Fruit fly (Drosophila melanogaster) Kc167 (cell line): ENCODE measurements around the gene Glut4EF.

Experiments
- Myc ChIP-seq: fragments of >200 bp; optimal IDR thresholded peaks from 2 replicates; lab custom pipeline; 2017; ENCODE audit warnings: missing external identifiers
- Sin3A ChIP-seq: fragments of >200 bp; optimal IDR thresholded peaks from 2 replicates; lab custom pipeline; 2018; ENCODE audit warnings: missing external identifiers
- h ChIP-seq: fragments of >200 bp; optimal IDR thresholded peaks from 3 replicates; lab custom pipeline; 2018; ENCODE audit warnings: missing external identifiers
- insv ChIP-seq: fragments of >200 bp; optimal IDR thresholded peaks from 3 replicates; lab custom pipeline; 2018; ENCODE audit warnings: missing external identifiers
- psq ChIP-seq: fragments of >200 bp; optimal IDR thresholded peaks from 2 replicates; lab custom pipeline; 2017; ENCODE audit warnings: missing external identifiers
- ttk ChIP-seq: sonication (Bioruptor generic); optimal IDR thresholded peaks from 2 replicates; lab custom pipeline; 2017; ENCODE audit warnings: missing external identifiers

Glut4EF gene

DNA sequence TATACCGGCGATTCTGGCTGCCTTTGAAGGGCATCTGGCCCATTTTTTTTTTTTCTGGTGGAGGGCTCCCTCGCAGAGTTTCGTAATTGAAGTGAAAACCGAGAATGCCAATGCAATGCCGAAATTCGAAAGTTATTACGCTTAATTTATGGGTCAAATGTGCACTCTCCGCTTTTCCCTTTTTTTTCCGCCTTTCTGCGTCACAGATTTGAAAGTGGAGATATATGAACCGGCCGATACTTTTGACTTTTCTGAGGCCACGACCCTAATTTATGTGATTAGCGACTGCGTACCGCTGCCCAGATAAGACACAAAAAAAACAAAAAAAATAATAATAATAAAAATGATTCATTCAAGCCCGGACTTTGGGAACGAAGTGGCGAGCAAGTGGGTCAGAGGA is 23.1 kb downstream of the Glut4EF start:
- TF ChIP-seq psq = no peak
- no peak for TF ChIP-seq Sin3A (lab: Kevin White, UChicago)
- no peak for TF ChIP-seq insv (lab: Kevin White, UChicago)
- TF ChIP-seq h (lab: Kevin White, UChicago) = no peak
- TF ChIP-seq ttk (lab: Kevin White, UChicago) = no peak
- TF ChIP-seq Myc (lab: Kevin White, UChicago) = no peak

DNA sequence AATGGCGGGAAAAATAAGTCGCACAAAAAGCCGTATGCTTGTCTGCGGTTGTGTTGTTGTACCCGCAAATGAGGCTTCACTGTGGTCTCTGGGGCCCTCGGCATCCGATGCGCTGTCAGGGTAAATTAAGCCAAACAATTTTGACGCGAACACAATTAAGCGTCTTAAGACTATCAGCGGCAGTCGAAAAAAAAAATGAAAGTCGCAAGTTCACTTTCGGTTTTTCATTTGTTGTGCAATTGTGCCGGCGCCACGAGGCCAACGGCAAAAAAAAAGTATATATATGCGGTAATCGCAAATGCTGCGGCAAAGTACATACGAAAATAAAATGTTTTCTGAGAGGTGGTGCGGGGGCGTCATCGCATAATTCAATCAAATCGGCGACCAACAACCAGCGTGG is 28.4 kb downstream of the Glut4EF start:
- TF ChIP-seq ttk (lab: Kevin White, UChicago) (no peak), Sin3A (lab: Kevin White, UChicago) (no peak), h (lab: Kevin White, UChicago) (no peak), insv (lab: Kevin White, UChicago) (no peak), psq (no peak), Myc (lab: Kevin White, UChicago) (no peak)

DNA sequence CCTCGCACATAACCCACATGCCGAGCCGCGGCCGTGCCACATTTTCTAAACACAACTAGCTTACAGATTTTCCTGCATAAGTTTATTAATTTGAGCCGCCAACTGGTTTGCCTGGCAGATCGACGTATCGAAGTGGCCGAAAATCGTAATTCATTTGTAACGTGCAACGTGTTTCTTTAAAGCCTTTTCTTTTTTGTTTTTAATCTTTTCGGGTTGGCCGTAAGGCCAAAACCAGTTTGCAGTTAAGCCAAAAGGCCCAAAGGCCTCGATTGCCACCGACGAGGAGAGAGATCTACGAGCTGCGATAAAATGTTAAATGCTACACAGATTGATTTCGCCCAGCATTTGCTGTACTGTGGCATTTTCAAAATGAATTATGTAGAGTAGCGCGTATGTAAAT is 28.9 kb downstream of the Glut4EF start:
- TF ChIP-seq Sin3A (lab: Kevin White, UChicago) (no peak), insv (lab: Kevin White, UChicago) (no peak), ttk (lab: Kevin White, UChicago) (no peak), psq (no peak), h (lab: Kevin White, UChicago) (no peak), Myc (lab: Kevin White, UChicago) (no peak)

DNA sequence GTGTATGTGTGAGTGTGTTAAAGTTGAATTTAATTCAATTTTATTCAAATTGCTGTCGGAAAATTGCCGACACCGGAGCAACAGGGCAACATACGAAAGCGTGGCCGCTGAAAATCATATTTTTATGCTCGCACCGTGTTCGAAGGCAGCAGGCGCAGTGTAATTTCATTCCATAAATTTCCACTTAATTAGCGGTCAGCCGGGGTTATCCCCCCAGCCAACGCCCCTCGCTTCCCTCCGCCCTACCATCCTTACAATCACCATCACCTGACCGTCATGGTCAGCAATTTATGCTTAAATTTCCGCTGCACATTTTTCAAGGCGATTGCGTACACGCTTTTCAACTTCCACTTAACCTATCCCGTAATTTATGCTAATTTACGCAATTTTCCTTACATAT is 30.2 kb downstream of the Glut4EF start:
- no peak for TF ChIP-seq insv (lab: Kevin White, UChicago)
- TF ChIP-seq Myc (lab: Kevin White, UChicago) = no peak
- TF ChIP-seq psq = no peak
- no peak for TF ChIP-seq ttk (lab: Kevin White, UChicago)
- no peak for TF ChIP-seq h (lab: Kevin White, UChicago)
- TF ChIP-seq Sin3A (lab: Kevin White, UChicago) = no peak

DNA sequence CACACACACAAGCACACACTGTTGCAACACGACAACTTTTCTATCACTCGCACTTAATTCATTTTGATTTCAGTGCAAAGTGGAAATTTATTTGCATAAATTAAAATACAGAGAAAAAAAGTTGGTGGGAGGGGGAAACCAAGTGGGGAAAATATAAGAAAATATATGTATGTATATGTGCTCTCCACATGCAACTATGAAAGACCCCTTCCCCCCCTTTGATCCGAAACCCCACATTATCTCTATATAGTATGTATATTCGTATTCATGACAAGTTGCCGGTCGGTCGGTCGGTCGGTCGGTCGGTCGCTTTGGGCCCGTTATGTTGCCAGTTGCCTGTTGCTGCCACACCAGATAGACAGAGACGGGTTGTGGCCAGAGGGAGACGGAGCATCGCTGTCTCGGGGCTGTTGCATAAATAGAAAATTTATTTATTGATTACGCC is 31.6 kb downstream of the Glut4EF start:
- TF ChIP-seq h (lab: Kevin White, UChicago) (no peak), psq (no peak), Myc (lab: Kevin White, UChicago) (no peak), ttk (lab: Kevin White, UChicago) (no peak), Sin3A (lab: Kevin White, UChicago) (no peak), insv (lab: Kevin White, UChicago) (no peak)

DNA sequence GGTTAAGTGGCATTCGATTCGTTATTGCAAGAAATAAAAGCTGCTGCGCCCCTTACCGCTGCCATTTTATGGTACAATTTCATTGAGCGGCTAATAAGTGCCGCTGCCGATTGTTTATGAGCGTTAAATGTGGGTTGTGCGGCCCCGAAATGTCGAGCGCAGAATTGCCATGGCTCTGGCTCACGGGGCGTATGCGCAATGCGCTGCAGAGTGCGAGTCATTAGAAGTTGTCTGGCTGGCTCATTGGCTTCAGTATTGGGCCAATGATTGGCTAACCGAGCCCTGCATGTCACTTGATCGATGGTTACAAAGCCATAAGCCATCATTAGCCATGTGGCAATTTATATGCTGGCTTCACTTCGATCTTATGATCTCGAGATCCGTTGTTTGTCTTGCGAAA is 35.6 kb downstream of the Glut4EF start:
- TF ChIP-seq ttk (lab: Kevin White, UChicago) (no peak), Myc (lab: Kevin White, UChicago) (no peak), insv (lab: Kevin White, UChicago) (no peak), Sin3A (lab: Kevin White, UChicago) (no peak), h (lab: Kevin White, UChicago) (no peak), psq (no peak)

DNA sequence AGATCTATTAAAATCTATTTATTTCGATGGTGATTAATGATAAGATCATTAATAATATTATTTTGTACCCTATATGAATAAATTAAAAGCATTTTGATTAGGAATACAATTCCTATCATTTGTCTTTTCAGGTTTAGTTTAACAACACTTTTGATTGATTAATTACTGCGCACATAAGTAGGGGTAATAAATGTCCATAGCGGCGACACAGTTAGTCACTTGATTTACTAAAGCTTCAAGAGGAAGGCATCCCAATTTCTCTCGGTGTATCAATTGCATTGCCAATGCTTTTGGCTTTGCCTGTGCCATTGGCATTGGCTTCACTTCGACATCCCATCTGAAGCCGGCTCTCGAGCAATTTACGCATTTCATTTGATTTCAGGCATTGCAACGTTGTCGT is 36.4 kb downstream of the Glut4EF start:
- TF ChIP-seq insv (lab: Kevin White, UChicago) = no peak
- no peak for TF ChIP-seq psq
- no peak for TF ChIP-seq Myc (lab: Kevin White, UChicago)
- TF ChIP-seq Sin3A (lab: Kevin White, UChicago) = no peak
- no peak for TF ChIP-seq h (lab: Kevin White, UChicago)
- TF ChIP-seq ttk (lab: Kevin White, UChicago) = no peak

DNA sequence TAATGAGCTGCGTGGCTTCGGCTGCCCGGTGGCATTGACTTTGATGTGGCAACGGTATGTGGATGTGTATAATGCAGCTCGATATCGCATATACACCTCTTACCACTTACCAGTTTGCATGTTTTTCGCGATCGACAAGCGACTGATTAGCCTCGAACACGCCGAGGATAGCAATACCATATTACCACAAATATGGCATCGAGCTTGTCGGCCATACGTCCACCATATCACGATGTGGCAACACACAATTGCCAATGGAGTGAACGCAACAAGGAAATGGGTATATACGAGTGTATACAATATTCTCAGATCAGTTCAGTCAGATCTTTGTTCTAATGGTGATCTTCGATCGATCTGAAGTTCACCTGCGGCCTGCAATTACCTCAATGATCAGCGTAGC is 37.3 kb downstream of the Glut4EF start:
- TF ChIP-seq insv (lab: Kevin White, UChicago) (no peak), psq (no peak), Myc (lab: Kevin White, UChicago) (no peak), Sin3A (lab: Kevin White, UChicago) (no peak), h (lab: Kevin White, UChicago) (no peak), ttk (lab: Kevin White, UChicago) (no peak)

DNA sequence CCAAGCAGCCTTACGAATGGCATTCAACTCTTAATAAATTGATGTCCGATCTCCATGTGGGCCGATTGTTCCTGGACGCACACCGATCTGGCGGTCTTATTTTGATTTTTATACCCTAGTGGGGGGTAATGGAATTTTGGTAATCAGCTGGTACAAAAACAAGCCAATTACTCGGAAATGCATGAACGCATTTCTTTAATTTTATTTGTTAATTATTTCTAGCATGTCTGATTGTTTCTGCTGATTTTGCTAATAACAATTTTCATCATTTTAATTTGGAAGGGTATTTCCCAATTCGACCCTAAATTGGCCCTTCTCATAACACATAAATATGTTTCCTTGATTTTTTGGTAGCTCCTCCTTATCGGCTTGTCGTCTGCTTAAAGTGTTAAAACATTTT is 39.0 kb downstream of the Glut4EF start:
- TF ChIP-seq insv (lab: Kevin White, UChicago) (no peak), Myc (lab: Kevin White, UChicago) (no peak), h (lab: Kevin White, UChicago) (no peak), Sin3A (lab: Kevin White, UChicago) (no peak), ttk (lab: Kevin White, UChicago) (no peak), psq (no peak)

DNA sequence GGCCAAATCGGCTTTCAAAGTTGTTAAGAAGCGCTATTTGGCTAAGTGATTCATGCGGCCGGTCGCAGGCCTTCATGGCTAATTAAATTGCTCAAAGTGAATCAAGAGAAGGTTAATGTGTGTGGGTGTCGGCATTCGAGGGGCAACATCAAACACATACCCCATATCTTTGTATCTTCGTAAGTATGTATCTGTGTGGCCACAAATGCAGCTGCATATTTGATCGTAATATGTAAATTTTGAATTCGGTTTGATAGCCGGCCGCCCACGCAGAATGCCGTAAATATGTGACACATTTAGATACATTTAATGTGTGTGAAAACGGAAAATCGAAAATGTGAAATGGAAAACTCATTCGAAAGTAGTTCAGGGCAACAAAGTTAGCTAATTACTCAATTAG is 39.8 kb downstream of the Glut4EF start:
- no peak for TF ChIP-seq ttk (lab: Kevin White, UChicago)
- no peak for TF ChIP-seq insv (lab: Kevin White, UChicago)
- no peak for TF ChIP-seq h (lab: Kevin White, UChicago)
- TF ChIP-seq psq = no peak
- no peak for TF ChIP-seq Sin3A (lab: Kevin White, UChicago)
- no peak for TF ChIP-seq Myc (lab: Kevin White, UChicago)

DNA sequence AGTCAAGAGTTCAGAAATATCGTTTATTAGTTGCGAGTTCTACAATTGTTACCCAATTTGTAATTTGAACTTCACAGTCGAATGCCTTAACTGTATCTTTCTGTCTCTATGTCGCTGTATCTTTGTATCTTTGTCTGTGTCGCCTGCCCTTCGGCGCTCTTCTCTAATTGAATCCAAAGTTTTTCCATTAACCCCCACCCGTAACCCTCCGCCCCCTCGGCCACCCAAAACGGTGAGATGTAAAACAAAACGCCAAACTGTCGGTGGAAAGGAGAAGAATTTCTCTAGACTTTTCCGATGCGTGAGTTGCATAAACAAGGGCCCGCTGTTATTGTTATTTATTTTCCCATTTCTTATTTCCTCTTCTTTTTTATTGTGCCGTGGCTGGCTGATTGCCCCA is 41.2 kb downstream of the Glut4EF start:
- TF ChIP-seq h (lab: Kevin White, UChicago) (no peak), ttk (lab: Kevin White, UChicago) (no peak), insv (lab: Kevin White, UChicago) (no peak), Sin3A (lab: Kevin White, UChicago) (no peak), psq (no peak), Myc (lab: Kevin White, UChicago) (no peak)

DNA sequence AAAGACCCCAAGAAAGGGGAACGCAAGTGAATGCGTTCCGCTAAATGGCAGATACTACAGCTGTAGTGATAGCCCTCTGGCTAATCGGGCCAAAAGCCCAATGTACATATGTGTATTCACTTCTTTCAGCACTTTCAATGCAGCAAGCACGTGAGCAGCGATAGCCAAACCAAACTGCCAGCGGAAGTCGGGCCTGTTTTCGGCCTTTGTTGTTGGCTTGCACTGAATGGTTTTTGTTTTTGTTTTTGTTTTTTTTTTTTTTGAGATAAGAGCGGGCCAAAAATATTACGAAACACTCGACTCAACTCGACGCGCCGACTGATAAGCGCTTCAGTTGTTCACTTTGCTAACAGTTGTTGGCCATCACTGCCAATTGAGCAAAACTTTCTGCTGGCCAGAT is 42.9 kb downstream of the Glut4EF start:
- TF ChIP-seq insv (lab: Kevin White, UChicago) (no peak), ttk (lab: Kevin White, UChicago) (no peak), psq (no peak)

DNA sequence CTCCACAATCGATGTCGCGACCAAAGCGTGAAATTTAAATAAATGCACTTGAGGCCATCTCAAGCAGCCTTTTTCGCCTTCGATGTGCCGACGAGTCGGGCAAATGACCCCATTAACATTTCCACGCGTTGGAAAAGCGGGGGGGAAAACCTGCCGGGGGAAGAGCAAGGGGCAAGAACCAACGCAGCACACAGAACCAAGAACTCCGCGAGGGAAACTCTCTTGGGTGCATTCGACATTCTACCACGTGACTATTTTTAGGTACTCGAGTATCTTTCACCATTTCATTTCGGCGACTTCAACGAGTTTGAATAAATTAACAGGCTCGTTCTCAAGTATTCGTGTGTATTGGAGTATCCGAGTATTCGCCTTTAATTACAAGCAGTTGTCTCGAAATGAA is 43.5 kb downstream of the Glut4EF start:
- TF ChIP-seq psq = no peak
